Worm (Caenorhabditis elegans): ENCODE results near the gene vha-8.

- TF ChIP-seq dmd-4 (tag; optimal IDR thresholded peaks at IDR 0.05; ENCODE audit: borderline replicate concordance): no peak
- no peak for TF ChIP-seq hlh-30 (tag; optimal IDR thresholded peaks at IDR 0.05; ENCODE audit: insufficient read depth)
- no peak for TF ChIP-seq madf-2 (tag; optimal IDR thresholded peaks at IDR 0.05)
- no peak for TF ChIP-seq fkh-10 (GFP tag; optimal IDR thresholded peaks at IDR 0.05)
These were observed 33.9 kb upstream of the vha-8 start, which contains the start of gene usp-4 for ce11 chrIV:6757011-6757410.
